Worm (Caenorhabditis elegans) whole organism, L1 larva: ENCODE results near the gene Y25C1A.14.

Experiments used
- blmp-1 ChIP-seq: fragments of 150-350 bp; optimal IDR thresholded peaks from 2 replicates; lab custom pipeline; 2014; ENCODE audit warnings: missing biosample characterization, missing genetic modification characterization
- egl-27 ChIP-seq, 2 experiments: fragments of 150-350 bp in 1 of 2; sonication (generic microtip); optimal IDR thresholded peaks; 3 replicates each; lab custom pipeline; 2017 to 2018; ENCODE audit warnings: missing biosample characterization in 2 of 2, missing genetic modification characterization in 2 of 2, missing genetic modification reagents in 2 of 2
- elt-3 ChIP-seq, 6 experiments: fragments of 150-350 bp in 1 of 6; sonication (generic microtip); optimal IDR thresholded peaks; 2 replicates each; lab custom pipeline; 2017 to 2018; ENCODE audit warnings: missing biosample characterization in 6 of 6, missing genetic modification characterization in 6 of 6, inconsistent platforms in 1 of 6
- isw-1 ChIP-seq: fragments of 200-800 bp; sonication (Bioruptor generic); IDR thresholded peaks from 2 replicates; pipeline ENCODE4 v1.3.6; 2022; ENCODE audit warnings: missing genetic modification characterization, missing compliant biosample characterization
- lin-13 ChIP-seq: fragments of 150-350 bp; optimal IDR thresholded peaks from 2 replicates; lab custom pipeline; 2014; ENCODE audit warnings: missing biosample characterization, missing genetic modification reagents, missing genetic modification characterization
- lin-35 ChIP-seq, 2 experiments: fragments of 150-350 bp; optimal IDR thresholded peaks; 2 replicates each; lab custom pipeline; 2014; ENCODE audit warnings: missing biosample characterization in 2 of 2, missing genetic modification characterization in 2 of 2, missing genetic modification reagents in 2 of 2
- lin-39 ChIP-seq: fragments of 150-350 bp; optimal IDR thresholded peaks from 2 replicates; lab custom pipeline; 2014; ENCODE audit warnings: missing biosample characterization, missing genetic modification reagents, missing genetic modification characterization
- nhr-11 ChIP-seq: fragments of 150-350 bp; optimal IDR thresholded peaks from 2 replicates; lab custom pipeline; 2014; ENCODE audit warnings: missing biosample characterization, missing genetic modification characterization
- nhr-28 ChIP-seq: fragments of 150-350 bp; optimal IDR thresholded peaks from 2 replicates; lab custom pipeline; 2014; ENCODE audit warnings: missing biosample characterization, missing genetic modification characterization
- rnt-1 ChIP-seq: sonication (generic microtip); optimal IDR thresholded peaks from 2 replicates; lab custom pipeline; 2016; ENCODE audit warnings: mild to moderate bottlenecking, missing genetic modification characterization, moderate library complexity, missing compliant biosample characterization
- skn-1 ChIP-seq: fragments of 150-350 bp; optimal IDR thresholded peaks from 2 replicates; lab custom pipeline; 2014; ENCODE audit warnings: missing biosample characterization, missing genetic modification characterization

- TF ChIP-seq rnt-1 (tag; lab: Kevin White, UChicago) (no peak), nhr-28 (no peak), isw-1 (GFP tag; lab: Robert Waterston, UW) (no peak), elt-3 (tag; optimal IDR thresholded peaks at IDR 0.05; lab: Kevin White, UChicago) (no peak), nhr-11 (tag; lab: Kevin White, UChicago) (no peak), skn-1 (no peak), lin-35 (GFP tag; optimal IDR thresholded peaks at IDR 0.05; lab: Kevin White, UChicago) (no peak), lin-39 (tag; lab: Kevin White, UChicago) (no peak), egl-27 (tag; optimal IDR thresholded peaks at IDR 0.05; lab: Kevin White, UChicago) (no peak), lin-13 (GFP tag; lab: Kevin White, UChicago) (no peak), blmp-1 (tag; lab: Kevin White, UChicago) (no peak)
Measured at ce11 chrII:3071012-3071749, 25.6 kb downstream of the Y25C1A.14 start, which contains the start of gene Y25C1A.7.
